Fruit fly (Drosophila melanogaster) whole organism, embryonic: ENCODE data around the gene CG33939.

Source experiments
- ATbp ChIP-seq: fragments of 200-800 bp; sonication (Bioruptor generic); optimal IDR thresholded peaks from 2 replicates; lab custom pipeline; 2017; ENCODE audit warnings: missing biosample characterization, mild to moderate bottlenecking, missing genetic modification characterization, missing genetic modification reagents
- Abd-B ChIP-seq: fragments of 200-800 bp; sonication (Bioruptor generic); optimal IDR thresholded peaks from 2 replicates; lab custom pipeline; 2018; ENCODE audit warnings: missing biosample characterization, mild to moderate bottlenecking, missing genetic modification characterization, moderate library complexity
- Adf1 ChIP-seq: fragments of 200-800 bp; sonication (Bioruptor generic); IDR thresholded peaks from 2 replicates; pipeline ENCODE4 v1.3.6; 2022; ENCODE audit warnings: missing biosample characterization, missing genetic modification characterization
- Bteb2 ChIP-seq: fragments of 200-800 bp; sonication (Bioruptor generic); optimal IDR thresholded peaks from 2 replicates; lab custom pipeline; 2016; ENCODE audit warnings: missing biosample characterization, missing genetic modification characterization
- C15 ChIP-seq: fragments of 200-800 bp; sonication (Bioruptor generic); IDR thresholded peaks from 3 replicates; pipeline ENCODE4 v1.3.6; 2022; ENCODE audit warnings: missing biosample characterization, missing genetic modification characterization
- CG13424 ChIP-seq: fragments of 200-800 bp; sonication (Bioruptor generic); optimal IDR thresholded peaks from 2 replicates; lab custom pipeline; 2019; ENCODE audit warnings: missing biosample characterization, mild to moderate bottlenecking, missing genetic modification characterization, moderate library complexity
- CG14710 ChIP-seq: fragments of 200-800 bp; sonication (Bioruptor generic); optimal IDR thresholded peaks from 3 replicates; lab custom pipeline; 2019; ENCODE audit warnings: missing biosample characterization, mild to moderate bottlenecking, missing genetic modification characterization, moderate library complexity
- CG17359 ChIP-seq: fragments of 200-800 bp; sonication (Bioruptor generic); optimal IDR thresholded peaks from 3 replicates; lab custom pipeline; 2018; ENCODE audit warnings: missing biosample characterization, mild to moderate bottlenecking, missing genetic modification characterization, moderate library complexity
- CG17802 ChIP-seq: fragments of 200-800 bp; sonication (Bioruptor generic); optimal IDR thresholded peaks from 2 replicates; lab custom pipeline; 2018; ENCODE audit warnings: missing biosample characterization, mild to moderate bottlenecking, missing genetic modification characterization, moderate library complexity
- CG17829 ChIP-seq: fragments of 200-800 bp; optimal IDR thresholded peaks from 2 replicates; lab custom pipeline; 2019; ENCODE audit warnings: missing biosample characterization, mild to moderate bottlenecking, missing genetic modification characterization, moderate library complexity
- CG2129 ChIP-seq: fragments of 200-800 bp; sonication (Bioruptor generic); IDR thresholded peaks from 2 replicates; pipeline ENCODE4 v1.3.6; 2022; ENCODE audit warnings: missing biosample characterization, missing genetic modification characterization; ENCODE audit not compliant: partially characterized antibody
- CG34422 ChIP-seq: fragments of 200-800 bp; sonication (Bioruptor generic); IDR thresholded peaks from 3 replicates; pipeline ENCODE4 v1.3.6; 2022; ENCODE audit warnings: missing biosample characterization, missing genetic modification characterization
- CG4404 ChIP-seq: fragments of 200-800 bp; sonication (Bioruptor generic); IDR thresholded peaks from 2 replicates; pipeline ENCODE4 v1.3.6; 2022; ENCODE audit warnings: missing biosample characterization, missing genetic modification characterization
- CG5953 ChIP-seq: fragments of 200-800 bp; sonication (Bioruptor generic); IDR thresholded peaks from 2 replicates; pipeline ENCODE4 v1.3.6; 2022; ENCODE audit warnings: missing biosample characterization, missing genetic modification characterization
- CG6654 ChIP-seq: fragments of 200-800 bp; sonication (Bioruptor generic); optimal IDR thresholded peaks from 2 replicates; lab custom pipeline; 2017; ENCODE audit warnings: missing biosample characterization, mild to moderate bottlenecking, missing genetic modification characterization
- CG6813 ChIP-seq: fragments of 200-800 bp; sonication (Bioruptor generic); optimal IDR thresholded peaks from 2 replicates; lab custom pipeline; 2017; ENCODE audit warnings: missing biosample characterization, missing genetic modification characterization, mild to moderate bottlenecking, moderate library complexity, missing genetic modification reagents
- CG7786 ChIP-seq: fragments of 200-800 bp; sonication (Bioruptor generic); optimal IDR thresholded peaks from 2 replicates; lab custom pipeline; 2016; ENCODE audit warnings: missing biosample characterization, missing genetic modification characterization
- CG8388 ChIP-seq: fragments of 200-800 bp; sonication (Bioruptor generic); optimal IDR thresholded peaks from 2 replicates; lab custom pipeline; 2019; ENCODE audit warnings: missing biosample characterization, mild to moderate bottlenecking, missing genetic modification characterization, moderate library complexity
- CG9932 ChIP-seq: fragments of 200-800 bp; sonication (Bioruptor generic); IDR thresholded peaks from 2 replicates; pipeline ENCODE4 v1.3.6; 2022; ENCODE audit warnings: missing biosample characterization, missing genetic modification characterization
- CTCF ChIP-seq: fragments of 200-800 bp; sonication (Bioruptor generic); optimal IDR thresholded peaks from 2 replicates; lab custom pipeline; 2017; ENCODE audit warnings: missing biosample characterization, mild to moderate bottlenecking, missing genetic modification characterization, moderate library complexity
- Doc2 ChIP-seq: fragments of 200-800 bp; sonication (Bioruptor generic); IDR thresholded peaks from 2 replicates; pipeline ENCODE4 v1.3.6; 2022; ENCODE audit warnings: missing biosample characterization, missing genetic modification characterization
- Elba2 ChIP-seq: fragments of 200-800 bp; sonication (Bioruptor generic); optimal IDR thresholded peaks from 3 replicates; lab custom pipeline; 2016; ENCODE audit warnings: missing biosample characterization, missing genetic modification characterization
- HLHmδ ChIP-seq: fragments of 200-800 bp; sonication (Bioruptor generic); optimal IDR thresholded peaks from 2 replicates; lab custom pipeline; 2018; ENCODE audit warnings: missing biosample characterization, mild to moderate bottlenecking, missing genetic modification characterization, moderate library complexity
- Hand ChIP-seq: fragments of 200-800 bp; sonication (Bioruptor generic); optimal IDR thresholded peaks from 2 replicates; lab custom pipeline; 2017; ENCODE audit warnings: mild to moderate bottlenecking, missing biosample characterization, missing genetic modification reagents, missing genetic modification characterization
- HmgD ChIP-seq: fragments of 200-800 bp; sonication (Bioruptor generic); optimal IDR thresholded peaks from 3 replicates; lab custom pipeline; 2016; ENCODE audit warnings: missing biosample characterization, missing genetic modification characterization
- Hr3 ChIP-seq: fragments of 200-800 bp; sonication (Bioruptor generic); optimal IDR thresholded peaks from 3 replicates; lab custom pipeline; 2016; ENCODE audit warnings: missing biosample characterization, missing genetic modification characterization
- Mes4 ChIP-seq: fragments of 200-800 bp; sonication (Bioruptor generic); optimal IDR thresholded peaks from 2 replicates; lab custom pipeline; 2016; ENCODE audit warnings: missing biosample characterization, missing genetic modification characterization
- PHDP ChIP-seq: fragments of 200-800 bp; sonication (Bioruptor generic); optimal IDR thresholded peaks from 3 replicates; lab custom pipeline; 2018; ENCODE audit warnings: missing biosample characterization, mild to moderate bottlenecking, missing genetic modification characterization, moderate library complexity
- Pdp1 ChIP-seq, 2 experiments: fragments of 200-800 bp; sonication (Bioruptor generic); optimal IDR thresholded peaks; 3 replicates each; lab custom pipeline; 2016; ENCODE audit warnings: missing biosample characterization in 2 of 2, missing genetic modification characterization in 2 of 2, mild to moderate bottlenecking in 1 of 2, moderate library complexity in 1 of 2
- YL-1 ChIP-seq: fragments of 200-800 bp; sonication (Bioruptor generic); optimal IDR thresholded peaks from 3 replicates; lab custom pipeline; 2017; ENCODE audit warnings: missing biosample characterization, mild to moderate bottlenecking, missing genetic modification characterization
- chinmo ChIP-seq: fragments of 200-800 bp; sonication (Bioruptor generic); IDR thresholded peaks from 4 replicates; pipeline ENCODE4 v1.3.6; 2022; ENCODE audit warnings: missing biosample characterization, missing genetic modification characterization; ENCODE audit not compliant: partially characterized antibody
- en ChIP-seq: fragments of 200-800 bp; sonication (Bioruptor generic); optimal IDR thresholded peaks from 2 replicates; lab custom pipeline; 2016; ENCODE audit warnings: missing biosample characterization, missing genetic modification characterization
- fru ChIP-seq: fragments of >200 bp; optimal IDR thresholded peaks from 2 replicates; lab custom pipeline; 2017
- grn ChIP-seq: fragments of 200-800 bp; sonication (Bioruptor generic); optimal IDR thresholded peaks from 3 replicates; lab custom pipeline; 2017; ENCODE audit warnings: missing biosample characterization, missing genetic modification characterization
- insv ChIP-seq, 2 experiments: fragments of 200-800 bp; sonication (Bioruptor generic); optimal IDR thresholded peaks; 3 replicates each; lab custom pipeline; 2016 to 2018; ENCODE audit warnings: missing biosample characterization in 2 of 2, missing genetic modification characterization in 2 of 2
- jigr1 ChIP-seq: fragments of 200-800 bp; sonication (Bioruptor generic); IDR thresholded peaks from 3 replicates; pipeline ENCODE4 v1.3.6; 2022; ENCODE audit warnings: missing biosample characterization, missing genetic modification characterization
- mld ChIP-seq: fragments of 200-800 bp; sonication (Bioruptor generic); IDR thresholded peaks from 3 replicates; pipeline ENCODE4 v1.3.6; 2022; ENCODE audit warnings: missing biosample characterization, missing genetic modification characterization; ENCODE audit not compliant: partially characterized antibody
- nerfin-1 ChIP-seq: fragments of 200-800 bp; sonication (Bioruptor generic); optimal IDR thresholded peaks from 3 replicates; lab custom pipeline; 2019; ENCODE audit warnings: missing biosample characterization, mild to moderate bottlenecking, missing genetic modification characterization, moderate library complexity
- nerfin-2 ChIP-seq: fragments of 200-800 bp; sonication (Bioruptor generic); IDR thresholded peaks from 2 replicates; pipeline ENCODE4 v1.3.6; 2022; ENCODE audit warnings: missing biosample characterization, missing genetic modification characterization; ENCODE audit not compliant: partially characterized antibody
- nmo ChIP-seq: fragments of 200-800 bp; sonication (Bioruptor generic); optimal IDR thresholded peaks from 2 replicates; lab custom pipeline; 2018; ENCODE audit warnings: missing biosample characterization, mild to moderate bottlenecking, missing genetic modification characterization, moderate library complexity
- org-1 ChIP-seq: fragments of 200-800 bp; sonication (Bioruptor generic); optimal IDR thresholded peaks from 2 replicates; lab custom pipeline; 2017; ENCODE audit warnings: missing biosample characterization, missing genetic modification characterization
- phol ChIP-seq: fragments of 200-800 bp; sonication (Bioruptor generic); optimal IDR thresholded peaks from 3 replicates; lab custom pipeline; 2018; ENCODE audit warnings: missing biosample characterization, mild to moderate bottlenecking, missing genetic modification characterization, moderate library complexity
- pzg ChIP-seq: fragments of 200-800 bp; sonication (Bioruptor generic); optimal IDR thresholded peaks from 3 replicates; lab custom pipeline; 2018; ENCODE audit warnings: missing biosample characterization, mild to moderate bottlenecking, missing genetic modification characterization, moderate library complexity
- sens ChIP-seq: fragments of 200-800 bp; sonication (Bioruptor generic); peaks from one replicate; lab custom pipeline; 2016; ENCODE audit warnings: missing biosample characterization, missing genetic modification characterization
- sim ChIP-seq: fragments of 200-800 bp; sonication (Bioruptor generic); IDR thresholded peaks from 2 replicates; pipeline ENCODE4 v1.3.6; 2022; ENCODE audit warnings: missing biosample characterization, missing genetic modification characterization
- so ChIP-seq: fragments of 200-800 bp; sonication (Bioruptor generic); IDR thresholded peaks from 3 replicates; pipeline ENCODE4 v1.3.6; 2022; ENCODE audit warnings: missing biosample characterization, missing genetic modification characterization
- sqz ChIP-seq: fragments of 200-800 bp; sonication (Bioruptor generic); optimal IDR thresholded peaks from 3 replicates; lab custom pipeline; 2018; ENCODE audit warnings: missing biosample characterization, mild to moderate bottlenecking, missing genetic modification characterization
- stwl ChIP-seq: fragments of 200-800 bp; sonication (Bioruptor generic); optimal IDR thresholded peaks from 3 replicates; lab custom pipeline; 2018; ENCODE audit warnings: missing biosample characterization, mild to moderate bottlenecking, missing genetic modification characterization, moderate library complexity
- zen ChIP-seq: fragments of 200-800 bp; sonication (Bioruptor generic); optimal IDR thresholded peaks from 3 replicates; lab custom pipeline; 2018; ENCODE audit warnings: missing biosample characterization, mild to moderate bottlenecking, missing genetic modification characterization, moderate library complexity
- zfh1 ChIP-seq: fragments of 200-800 bp; sonication (Bioruptor generic); IDR thresholded peaks from 3 replicates; pipeline ENCODE4 v1.3.6; 2022; ENCODE audit warnings: missing biosample characterization, missing genetic modification characterization

The CG33939 gene

DNA sequence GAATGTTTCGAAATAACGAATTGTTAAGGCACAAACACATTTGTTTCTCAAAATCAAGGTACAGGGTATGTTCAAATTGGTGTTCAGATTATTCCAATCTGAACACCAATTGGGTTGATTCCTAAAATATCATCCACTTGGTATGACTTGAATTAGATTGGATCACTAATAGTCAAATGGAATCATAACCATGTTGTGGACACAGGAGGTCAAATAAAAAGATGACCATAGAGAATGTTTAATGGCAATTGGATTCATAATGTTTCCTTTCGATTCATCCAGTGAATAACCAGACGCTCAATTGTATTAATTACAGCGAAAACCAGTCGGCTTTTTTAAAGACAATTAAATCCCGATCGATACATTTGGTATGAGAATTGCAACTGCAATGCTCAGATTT lies 16.4 kb upstream of the CG33939 start:
- TF ChIP-seq CG34422 (GFP tag; lab: Robert Waterston, UW) (no peak), CG4404 (GFP tag; lab: Robert Waterston, UW) (no peak), insv (GFP tag; optimal IDR thresholded peaks at IDR 0.05; lab: Kevin White, UChicago) (peak in 1 of 2 experiments; percentile 68), CG17802 (no peak), en (GFP tag; lab: Kevin White, UChicago) (no peak), jigr1 (GFP tag; lab: Robert Waterston, UW) (no peak), Elba2 (GFP tag; lab: Kevin White, UChicago) (peak; percentile 82)

DNA sequence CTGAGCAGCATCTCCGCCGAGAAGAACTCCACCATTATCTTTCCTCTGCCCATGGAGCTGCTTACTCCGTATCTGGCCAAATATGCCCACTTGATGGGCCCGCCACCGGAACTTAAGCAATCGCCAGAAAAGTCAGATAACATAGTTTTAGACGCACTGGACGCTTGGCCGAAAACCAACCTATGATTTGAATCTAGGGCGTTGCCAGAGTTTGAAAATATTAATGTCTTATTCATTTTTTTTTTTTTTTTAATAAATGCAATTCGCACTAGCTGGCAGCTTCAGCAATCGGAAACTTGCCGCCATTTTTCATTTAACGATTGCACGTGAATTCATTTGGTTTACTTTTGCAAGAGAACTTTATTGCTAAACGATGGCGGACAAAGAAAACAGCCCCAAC lies 15.2 kb upstream of the CG33939 start, which contains the start of gene HP1D3csd:
Gene HP1D3csd (plus strand): TSS at position 312 of the 400 bp plus-strand sequence.
- TF ChIP-seq CG13424 (tag; lab: Kevin White, UChicago): no peak
- no peak for TF ChIP-seq CG6813 (GFP tag; lab: Kevin White, UChicago)
- no peak for TF ChIP-seq YL-1
- no peak for TF ChIP-seq Bteb2 (GFP tag; lab: Kevin White, UChicago)
- peak; percentile 39 for TF ChIP-seq sqz (GFP tag; lab: Kevin White, UChicago)
- TF ChIP-seq CG8388 (GFP tag; lab: Kevin White, UChicago): no peak
- TF ChIP-seq Pdp1 (GFP tag; optimal IDR thresholded peaks at IDR 0.05; lab: Kevin White, UChicago): peak in 1 of 2 experiments; percentile 38
- TF ChIP-seq zen (tag; lab: Kevin White, UChicago): peak; percentile 5
- peak; percentile 98 for TF ChIP-seq CG6654 (GFP tag; lab: Kevin White, UChicago)
- no peak for TF ChIP-seq C15 (GFP tag; lab: Robert Waterston, UW)
- TF ChIP-seq zfh1 (GFP tag; lab: Robert Waterston, UW): no peak
- TF ChIP-seq nmo (GFP tag; lab: Kevin White, UChicago): peak; percentile 3
- TF ChIP-seq sim (GFP tag; lab: Robert Waterston, UW): no peak
- TF ChIP-seq CG5953: no peak
- TF ChIP-seq pzg (GFP tag; lab: Kevin White, UChicago): peak; percentile 9
- TF ChIP-seq so (GFP tag; lab: Robert Waterston, UW): no peak
- TF ChIP-seq CG9932: no peak
- TF ChIP-seq Mes4 (GFP tag; lab: Kevin White, UChicago): no peak
- peak; percentile 94 for TF ChIP-seq CG17359
- TF ChIP-seq stwl (tag; lab: Kevin White, UChicago): peak; percentile 29
- no peak for TF ChIP-seq Hr3 (GFP tag; lab: Kevin White, UChicago)
- TF ChIP-seq ATbp (GFP tag; lab: Kevin White, UChicago): no peak
- TF ChIP-seq HLHmδ (GFP tag; lab: Kevin White, UChicago): no peak
- no peak for TF ChIP-seq org-1 (GFP tag; lab: Kevin White, UChicago)
- peak; percentile 33 for TF ChIP-seq Abd-B
- no peak for TF ChIP-seq Adf1 (GFP tag; lab: Robert Waterston, UW)
- TF ChIP-seq CG7786 (GFP tag; lab: Kevin White, UChicago): no peak
- no peak for TF ChIP-seq CG17829 (tag; lab: Kevin White, UChicago)
- TF ChIP-seq CG14710: no peak
- TF ChIP-seq mld (GFP tag; lab: Robert Waterston, UW): 0 out of 3 replicates have a peak, but pooled peaks have one; percentile 27
- TF ChIP-seq chinmo (GFP tag; lab: Robert Waterston, UW): 0 out of 4 replicates have a peak, but pooled peaks have one; percentile 47
- TF ChIP-seq CG2129 (GFP tag; lab: Robert Waterston, UW): no peak
- no peak for TF ChIP-seq Doc2 (GFP tag; lab: Robert Waterston, UW)
- TF ChIP-seq nerfin-1 (tag; lab: Kevin White, UChicago): no peak
- TF ChIP-seq HmgD: no peak
- TF ChIP-seq fru: no peak
- peak; percentile 12 for TF ChIP-seq grn
- peak; percentile 25 for TF ChIP-seq CTCF (GFP tag; lab: Kevin White, UChicago)
- TF ChIP-seq Hand (GFP tag; lab: Kevin White, UChicago): no peak
- TF ChIP-seq sens (GFP tag; lab: Kevin White, UChicago): peak; percentile 61
- no peak for TF ChIP-seq PHDP (tag; lab: Kevin White, UChicago)
- peak; percentile 84 for TF ChIP-seq phol
- TF ChIP-seq nerfin-2 (GFP tag; lab: Robert Waterston, UW): no peak
